Worm (Caenorhabditis elegans): ENCODE measurements around the gene ceph-41.

- TF ChIP-seq F13C5.2 (tag; optimal IDR thresholded peaks at IDR 0.05) (no peak), ceh-36 (tag; optimal IDR thresholded peaks at IDR 0.05) (no peak), flt-1 (GFP tag; IDR thresholded peaks at IDR 0.05) (no peak), hmbx-1 (tag; optimal IDR thresholded peaks at IDR 0.05) (no peak), sea-1 (GFP tag; conservative IDR thresholded peaks at IDR 0.05) (no peak), ama-1 (optimal IDR thresholded peaks at IDR 0.05) (no peak), hmg-4 (GFP tag; optimal IDR thresholded peaks at IDR 0.05) (no peak), pes-1 (GFP tag; IDR thresholded peaks at IDR 0.05) (no peak), scrt-1 (GFP tag; IDR thresholded peaks at IDR 0.05) (no peak)
These were observed 27.4 kb upstream of the ceph-41 start, which contains the start of gene Y42H9AR.2 for ce11 chrIV:8099601-8100000.

Measured in whole organism, early embryonic.